Worm (Caenorhabditis elegans): ENCODE measurements around the gene F45E10.2.

Gene F45E10.2

ce11 chrII:11103052-11103451, 47.9 kb upstream of the F45E10.2 start (continued):
- TF ChIP-seq mef-2 (tag; optimal IDR thresholded peaks at IDR 0.05) (no peak), nhr-47 (tag; optimal IDR thresholded peaks at IDR 0.05) (peak; percentile 51), grh-1 (GFP tag; IDR thresholded peaks at IDR 0.05) (no peak), unc-130 (tag; optimal IDR thresholded peaks at IDR 0.05) (peak; percentile 75), swsn-7 (tag; optimal IDR thresholded peaks at IDR 0.05) (peak; percentile 38), nhr-19 (GFP tag; conservative IDR thresholded peaks at IDR 0.05) (peak; percentile 6; the same call in 1 of the 2 replicates), blmp-1 (tag; optimal IDR thresholded peaks at IDR 0.05) (peak; percentile 78), isw-1 (GFP tag; IDR thresholded peaks at IDR 0.05) (peak; percentile 26), nhr-85 (tag) (peak; percentile 80), lin-35 (GFP tag; optimal IDR thresholded peaks at IDR 0.05) (peak; percentile 74 to 85), lin-15B (tag; optimal IDR thresholded peaks at IDR 0.05) (peak; percentile 10), unc-30 (tag; optimal IDR thresholded peaks at IDR 0.05) (no peak), mdl-1 (tag; optimal IDR thresholded peaks at IDR 0.05) (peak in 1 of 2 experiments; percentile 51), snu-23 (GFP tag; optimal IDR thresholded peaks at IDR 0.05) (peak; percentile 70), hpl-2 (GFP tag; optimal IDR thresholded peaks at IDR 0.05) (no peak)

ce11 chrII:11101171-11101570, 46.0 kb upstream of the F45E10.2 start:
- no peak for TF ChIP-seq hpl-2 (GFP tag; optimal IDR thresholded peaks at IDR 0.05)
- no peak for TF ChIP-seq ets-5 (GFP tag; IDR thresholded peaks at IDR 0.05)
- TF ChIP-seq mdl-1 (tag; optimal IDR thresholded peaks at IDR 0.05), result no peak
- no peak for TF ChIP-seq pax-3 (tag; optimal IDR thresholded peaks at IDR 0.05)
- TF ChIP-seq dsc-1 (tag; optimal IDR thresholded peaks at IDR 0.05), result no peak
- TF ChIP-seq lin-39 (tag; optimal IDR thresholded peaks at IDR 0.05), result no peak
- no peak for TF ChIP-seq snpc-4 (tag; optimal IDR thresholded peaks at IDR 0.05)
- TF ChIP-seq nhr-90 (tag; optimal IDR thresholded peaks at IDR 0.05; ENCODE audit: poor library complexity), result no peak
- no peak for TF ChIP-seq ama-1 (optimal IDR thresholded peaks at IDR 0.05)
- TF ChIP-seq blmp-1 (tag; optimal IDR thresholded peaks at IDR 0.05), result no peak
- TF ChIP-seq lin-13 (GFP tag; optimal IDR thresholded peaks at IDR 0.05), result no peak
- no peak for TF ChIP-seq grh-1 (GFP tag; IDR thresholded peaks at IDR 0.05)
- no peak for TF ChIP-seq nhr-84 (tag; optimal IDR thresholded peaks at IDR 0.05)
- no peak for TF ChIP-seq ces-1 (GFP tag; optimal IDR thresholded peaks at IDR 0.05)

DNA sequence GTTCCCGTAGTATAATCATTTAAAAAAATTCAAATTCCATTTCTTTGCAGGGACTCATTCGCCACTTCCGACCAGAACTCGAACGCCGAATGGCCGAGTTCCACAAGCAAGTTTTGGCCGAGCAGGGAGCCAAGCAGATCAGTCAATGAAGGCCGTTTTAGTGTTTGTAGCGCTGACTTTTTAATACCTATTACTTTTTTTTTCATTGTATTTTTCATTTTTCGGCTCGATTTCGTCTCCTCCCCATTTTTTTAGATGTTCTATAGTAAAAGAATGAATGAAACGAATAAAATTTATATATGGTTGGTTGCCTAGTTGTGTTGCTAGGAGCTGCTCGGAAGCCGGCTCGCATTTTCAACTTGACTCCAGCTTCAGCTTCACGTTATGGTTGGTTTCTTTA, 44.7 kb upstream of the F45E10.2 start, which contains the start of gene C09H10.4:
Gene C09H10.4 (plus strand): TSS at position 301 of the 400 bp plus-strand sequence.
- TF ChIP-seq snpc-4 (tag; optimal IDR thresholded peaks at IDR 0.05) (no peak), unc-62 (GFP tag; optimal IDR thresholded peaks at IDR 0.05) (no peak), fkh-10 (GFP tag; optimal IDR thresholded peaks at IDR 0.05) (no peak), C16A3.4 (tag; optimal IDR thresholded peaks at IDR 0.05) (no peak), ceh-8 (GFP tag; optimal IDR thresholded peaks at IDR 0.05) (no peak), dpl-1 (GFP tag; optimal IDR thresholded peaks at IDR 0.05) (no peak), egl-27 (tag; optimal IDR thresholded peaks at IDR 0.05) (no peak), nhr-28 (tag; optimal IDR thresholded peaks at IDR 0.05) (no peak), ceh-63 (GFP tag; optimal IDR thresholded peaks at IDR 0.05) (no peak), dsc-1 (tag; optimal IDR thresholded peaks at IDR 0.05) (no peak), nhr-19 (GFP tag; conservative IDR thresholded peaks at IDR 0.05) (no peak), pax-3 (tag; optimal IDR thresholded peaks at IDR 0.05) (no peak), unc-130 (tag; optimal IDR thresholded peaks at IDR 0.05) (no peak), efl-3 (GFP tag; optimal IDR thresholded peaks at IDR 0.05) (no peak), vab-15 (tag; optimal IDR thresholded peaks at IDR 0.05) (no peak), lin-13 (GFP tag; optimal IDR thresholded peaks at IDR 0.05) (no peak), pag-3 (tag; optimal IDR thresholded peaks at IDR 0.05; ENCODE audit: borderline replicate concordance, insufficient read depth) (no peak)
